Worm (Caenorhabditis elegans) whole organism, midembryonic: ENCODE results near the gene srpa-72.

Experiments
- cog-1 ChIP-seq: sonication (generic microtip); optimal IDR thresholded peaks from 2 replicates; lab custom pipeline; 2016; ENCODE audit warnings: missing genetic modification characterization, missing compliant biosample characterization
- flt-1 ChIP-seq: fragments of 200-800 bp; sonication (Bioruptor generic); IDR thresholded peaks from 2 replicates; pipeline ENCODE4 v1.3.6; 2022; ENCODE audit warnings: missing genetic modification characterization, missing compliant biosample characterization
- klf-2 ChIP-seq: fragments of 200-800 bp; sonication (Bioruptor generic); conservative IDR thresholded peaks from 2 replicates; pipeline ENCODE4 v1.3.6; 2022; ENCODE audit warnings: missing genetic modification reagents, missing genetic modification characterization, missing compliant biosample characterization
- med-1 ChIP-seq: sonication (generic microtip); optimal IDR thresholded peaks from 2 replicates; lab custom pipeline; 2017; ENCODE audit warnings: missing genetic modification characterization, mild to moderate bottlenecking, missing compliant biosample characterization, antibody characterized with exemption, missing genetic modification reagents; ENCODE audit not compliant: insufficient read depth
- ref-1 ChIP-seq: fragments of 200-800 bp; sonication (Bioruptor generic); conservative IDR thresholded peaks from 2 replicates; pipeline ENCODE4 v1.3.6; 2022; ENCODE audit warnings: missing genetic modification reagents, missing genetic modification characterization, missing compliant biosample characterization
- tab-1 ChIP-seq: fragments of 200-800 bp; sonication (Bioruptor generic); IDR thresholded peaks from 2 replicates; pipeline ENCODE4 v1.3.6; 2022; ENCODE audit warnings: missing genetic modification characterization, missing compliant biosample characterization
- ztf-23 ChIP-seq: fragments of 200-800 bp; sonication (Bioruptor generic); IDR thresholded peaks from 2 replicates; pipeline ENCODE4 v1.3.6; 2022; ENCODE audit warnings: missing genetic modification reagents, missing genetic modification characterization, missing compliant biosample characterization
- ztf-29 ChIP-seq: fragments of 200-800 bp; sonication (Bioruptor generic); IDR thresholded peaks from 2 replicates; pipeline ENCODE4 v1.3.6; 2022; ENCODE audit warnings: missing genetic modification reagents, missing genetic modification characterization, missing compliant biosample characterization

ce11 chrII:2843088-2843487 is 55.8 kb downstream of the srpa-72 start, which contains the start of gene Y110A2AL.7:
- TF ChIP-seq klf-2 (GFP tag; lab: Robert Waterston, UW) (no peak), flt-1 (no peak), med-1 (GFP tag; lab: Kevin White, UChicago) (no peak), cog-1 (tag; lab: Kevin White, UChicago) (no peak), ref-1 (GFP tag; lab: Robert Waterston, UW) (no peak), ztf-23 (GFP tag; lab: Robert Waterston, UW) (no peak), ztf-29 (GFP tag; lab: Robert Waterston, UW) (no peak), tab-1 (GFP tag; lab: Robert Waterston, UW) (no peak)
